Fruit fly (Drosophila melanogaster): ENCODE results near the gene CG18789.
A peak's percentile ranks its signal among the peaks of the same experiment; 100 is the strongest.

CG18789 gene

DNA sequence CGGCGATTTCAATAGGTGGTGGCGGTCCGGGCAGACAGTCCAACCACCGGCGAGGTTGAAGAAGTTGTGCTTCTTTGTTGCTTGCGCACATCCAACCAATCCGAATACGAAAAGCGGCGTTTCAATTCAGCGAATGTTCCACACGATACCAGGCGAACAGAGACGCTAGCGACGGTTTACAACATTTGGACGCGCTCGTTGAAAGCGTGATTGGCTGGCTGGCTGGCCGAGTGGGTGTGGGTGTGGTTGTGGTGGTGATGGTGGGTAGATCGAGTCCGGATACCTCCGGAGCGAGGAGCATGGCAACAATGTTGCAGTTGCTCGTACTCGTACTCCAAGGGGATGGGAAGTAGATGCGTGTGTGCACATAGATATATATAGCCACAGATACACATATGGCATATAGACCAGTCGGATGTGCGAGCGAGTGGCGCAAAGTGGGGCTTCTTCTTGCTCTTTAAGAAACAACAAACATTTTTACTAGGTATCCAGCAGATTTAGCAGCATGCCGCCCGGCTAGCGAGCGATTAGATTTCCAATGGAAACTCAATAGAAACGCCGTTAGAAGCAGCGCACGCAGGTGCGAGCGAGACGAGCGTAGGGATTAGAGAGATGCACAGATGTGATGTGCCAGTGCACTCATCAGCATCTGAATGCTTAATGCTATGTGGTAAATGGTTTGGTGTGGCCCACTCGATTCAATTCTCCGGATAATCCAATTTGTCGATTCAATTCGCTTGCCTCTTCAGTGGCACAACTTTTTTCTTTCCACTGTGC is 15.1 kb upstream of the CG18789 start (continued):
- peak; percentile 10 for TF ChIP-seq CoRest (tag; optimal IDR thresholded peaks at IDR 0.05)
- TF ChIP-seq Doc2 (GFP tag; IDR thresholded peaks at IDR 0.05) = no peak
- TF ChIP-seq crp (GFP tag; optimal IDR thresholded peaks at IDR 0.05) = no peak
- no peak for TF ChIP-seq Dek (tag; optimal IDR thresholded peaks at IDR 0.05)
- no peak for TF ChIP-seq eyg (GFP tag; optimal IDR thresholded peaks at IDR 0.05)

DNA sequence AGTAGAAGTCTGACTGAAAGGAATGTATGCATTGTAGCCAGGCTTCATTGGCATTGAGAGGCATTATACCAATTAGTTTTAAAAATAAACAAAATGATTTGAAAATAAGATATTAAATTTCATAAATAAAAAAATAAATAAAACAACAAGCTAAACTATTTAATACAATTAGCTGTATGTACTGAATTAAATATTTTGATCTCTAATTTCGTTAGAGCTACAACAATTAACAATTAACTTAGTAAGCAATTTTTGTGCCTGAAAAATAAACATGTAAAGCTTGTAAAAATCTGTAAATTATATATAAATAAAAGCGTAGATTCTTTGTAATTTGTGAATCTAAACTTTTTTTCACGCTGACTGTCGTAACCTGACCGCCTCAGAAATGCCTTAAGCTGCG is 12.6 kb upstream of the CG18789 start, which contains the start of gene Rh5:
Gene Rh5, plus strand, starts transcription at position 301 of the 400 bp plus-strand sequence.
- no peak for TF ChIP-seq Atf-2 (GFP tag; optimal IDR thresholded peaks at IDR 0.05)
- no peak for TF ChIP-seq tio (GFP tag; optimal IDR thresholded peaks at IDR 0.05)
- TF ChIP-seq slou (GFP tag; optimal IDR thresholded peaks at IDR 0.05) = no peak
- no peak for TF ChIP-seq hbn (GFP tag; IDR thresholded peaks at IDR 0.05; ENCODE audit: partially characterized antibody)
- TF ChIP-seq CG7372 (GFP tag; IDR thresholded peaks at IDR 0.05) = no peak
- TF ChIP-seq CG11085 (GFP tag; IDR thresholded peaks at IDR 0.05) = no peak
- TF ChIP-seq ssp (GFP tag; IDR thresholded peaks at IDR 0.05) = no peak
- TF ChIP-seq CG7963 (GFP tag; IDR thresholded peaks at IDR 0.05; ENCODE audit: partially characterized antibody) = no peak
- no peak for TF ChIP-seq sens-2 (GFP tag; IDR thresholded peaks at IDR 0.05)
- no peak for TF ChIP-seq PHDP (tag; optimal IDR thresholded peaks at IDR 0.05)
- no peak for TF ChIP-seq CG32532 (GFP tag; IDR thresholded peaks at IDR 0.05)
- no peak for TF ChIP-seq sug (tag; optimal IDR thresholded peaks at IDR 0.05)

- no peak for TF ChIP-seq chm (GFP tag; IDR thresholded peaks at IDR 0.05)
- peak; percentile 0 for TF ChIP-seq ATbp (GFP tag; optimal IDR thresholded peaks at IDR 0.05)
- peak; percentile 11 for TF ChIP-seq BEAF-32 (GFP tag; optimal IDR thresholded peaks at IDR 0.05)
- TF ChIP-seq sna (GFP tag; IDR thresholded peaks at IDR 0.05; ENCODE audit: partially characterized antibody) = no peak
- TF ChIP-seq CG10366 (GFP tag; IDR thresholded peaks at IDR 0.05) = no peak
- TF ChIP-seq Rfx (GFP tag; IDR thresholded peaks at IDR 0.05) = no peak
- TF ChIP-seq HLHmδ (GFP tag; optimal IDR thresholded peaks at IDR 0.05) = peak; percentile 96
- no peak for TF ChIP-seq CG16779 (GFP tag; IDR thresholded peaks at IDR 0.05)
- no peak for TF ChIP-seq Aef1 (GFP tag; IDR thresholded peaks at IDR 0.05)
- TF ChIP-seq CG12236 (GFP tag; optimal IDR thresholded peaks at IDR 0.05) = peak; percentile 16
- TF ChIP-seq esg (GFP tag; conservative IDR thresholded peaks at IDR 0.05) = no peak
- TF ChIP-seq CG12071 (GFP tag; optimal IDR thresholded peaks at IDR 0.05) = peak; percentile 80
- TF ChIP-seq CG2116 (GFP tag; optimal IDR thresholded peaks at IDR 0.05) = no peak
- TF ChIP-seq Sry-δ (GFP tag; optimal IDR thresholded peaks at IDR 0.05) = peak; percentile 15
- peak; percentile 44 for TF ChIP-seq Mes4 (GFP tag; optimal IDR thresholded peaks at IDR 0.05)
- TF ChIP-seq CG4854 (GFP tag; optimal IDR thresholded peaks at IDR 0.05) = no peak
- no peak for TF ChIP-seq fu2 (GFP tag; optimal IDR thresholded peaks at IDR 0.05)
- TF ChIP-seq cato (GFP tag; optimal IDR thresholded peaks at IDR 0.05; ENCODE audit: borderline replicate concordance) = no peak
- TF ChIP-seq YL-1 (GFP tag; optimal IDR thresholded peaks at IDR 0.05) = no peak
- TF ChIP-seq CG7786 (GFP tag; optimal IDR thresholded peaks at IDR 0.05) = no peak
- TF ChIP-seq CG12299 (tag; optimal IDR thresholded peaks at IDR 0.05) = no peak
- no peak for TF ChIP-seq aop (GFP tag; IDR thresholded peaks at IDR 0.05)
- TF ChIP-seq CG11696 (GFP tag; IDR thresholded peaks at IDR 0.05) = no peak
- no peak for TF ChIP-seq CG4282 (GFP tag; optimal IDR thresholded peaks at IDR 0.05)
- TF ChIP-seq dan (GFP tag; IDR thresholded peaks at IDR 0.05) = no peak
- no peak for TF ChIP-seq Asciz (GFP tag; optimal IDR thresholded peaks at IDR 0.05)
- peak; percentile 50 for TF ChIP-seq repo (GFP tag; optimal IDR thresholded peaks at IDR 0.05)
- TF ChIP-seq CG2889 (GFP tag; IDR thresholded peaks at IDR 0.05) = no peak
- TF ChIP-seq CG8281 (tag; optimal IDR thresholded peaks at IDR 0.05) = no peak
- peak; percentile 50 for TF ChIP-seq Jarid2 (GFP tag; optimal IDR thresholded peaks at IDR 0.05)
- TF ChIP-seq CG9797 (GFP tag; optimal IDR thresholded peaks at IDR 0.05) = peak; percentile 17
Observed at dm6 chr2L:12007331-12007791, 12.1 kb upstream of the CG18789 start.
